Fruit fly (Drosophila melanogaster) whole organism, embryonic: Measurements from ENCODE around the gene CG9117.
A peak's percentile ranks its signal among the peaks of the same experiment; 100 is the strongest.

Experiments
- Asciz ChIP-seq: fragments of 200-800 bp; sonication (Bioruptor generic); optimal IDR thresholded peaks from 2 replicates; lab custom pipeline; 2017; ENCODE audit warnings: missing biosample characterization, mild to moderate bottlenecking, missing genetic modification characterization, missing genetic modification reagents
- B-H2 ChIP-seq: fragments of 200-800 bp; sonication (Bioruptor generic); optimal IDR thresholded peaks from 2 replicates; lab custom pipeline; 2018; ENCODE audit warnings: missing biosample characterization, mild to moderate bottlenecking, missing genetic modification characterization
- BEAF-32 ChIP-seq: fragments of 200-800 bp; sonication (Bioruptor generic); optimal IDR thresholded peaks from 3 replicates; lab custom pipeline; 2017; ENCODE audit warnings: missing biosample characterization, missing genetic modification characterization, mild to moderate bottlenecking, moderate library complexity, missing genetic modification reagents
- CG12155 ChIP-seq: fragments of 200-800 bp; sonication (Bioruptor generic); optimal IDR thresholded peaks from 3 replicates; lab custom pipeline; 2016; ENCODE audit warnings: missing biosample characterization, missing genetic modification characterization
- CG13123 ChIP-seq: fragments of 200-800 bp; sonication (Bioruptor generic); optimal IDR thresholded peaks from 2 replicates; lab custom pipeline; 2016; ENCODE audit warnings: missing biosample characterization, missing genetic modification characterization
- CG14860 ChIP-seq: fragments of 200-800 bp; sonication (Bioruptor generic); IDR thresholded peaks from 3 replicates; pipeline ENCODE4 v1.3.6; 2022; ENCODE audit warnings: missing biosample characterization, missing genetic modification characterization; ENCODE audit not compliant: partially characterized antibody
- CG15011 ChIP-seq: fragments of 200-800 bp; sonication (Bioruptor generic); optimal IDR thresholded peaks from 3 replicates; lab custom pipeline; 2018; ENCODE audit warnings: missing biosample characterization, mild to moderate bottlenecking, missing genetic modification characterization
- CG1529 ChIP-seq: fragments of 200-800 bp; sonication (Bioruptor generic); optimal IDR thresholded peaks from 3 replicates; lab custom pipeline; 2018; ENCODE audit warnings: missing biosample characterization, missing genetic modification characterization
- CG1603 ChIP-seq: fragments of 200-800 bp; sonication (Bioruptor generic); optimal IDR thresholded peaks from 2 replicates; lab custom pipeline; 2019; ENCODE audit warnings: missing biosample characterization, mild to moderate bottlenecking, missing genetic modification characterization, moderate library complexity
- CG17802 ChIP-seq: fragments of 200-800 bp; sonication (Bioruptor generic); optimal IDR thresholded peaks from 2 replicates; lab custom pipeline; 2018; ENCODE audit warnings: missing biosample characterization, mild to moderate bottlenecking, missing genetic modification characterization, moderate library complexity
- CG2199 ChIP-seq: fragments of 200-800 bp; sonication (Bioruptor generic); IDR thresholded peaks from 3 replicates; pipeline ENCODE4 v1.3.6; 2022; ENCODE audit warnings: missing biosample characterization, missing genetic modification characterization
- CG4360 ChIP-seq: fragments of 200-800 bp; sonication (Bioruptor generic); IDR thresholded peaks from 2 replicates; pipeline ENCODE4 v1.3.6; 2022; ENCODE audit warnings: missing biosample characterization, missing genetic modification characterization
- CG6175 ChIP-seq: fragments of 200-800 bp; sonication (Bioruptor generic); IDR thresholded peaks from 3 replicates; pipeline ENCODE4 v1.3.6; 2022; ENCODE audit warnings: missing biosample characterization, missing genetic modification characterization
- CG7963 ChIP-seq: fragments of 200-800 bp; sonication (Bioruptor generic); IDR thresholded peaks from 3 replicates; pipeline ENCODE4 v1.3.6; 2022; ENCODE audit warnings: missing biosample characterization, missing genetic modification characterization; ENCODE audit not compliant: partially characterized antibody
- CG8290 ChIP-seq, 3 experiments: fragments of 200-800 bp; sonication (Bioruptor generic); optimal IDR thresholded peaks; 2 replicates each; lab custom pipeline; 2016 to 2019; ENCODE audit warnings: missing biosample characterization in 3 of 3, missing genetic modification characterization in 3 of 3, mild to moderate bottlenecking in 2 of 3, moderate library complexity in 1 of 3
- CHES-1-like ChIP-seq: fragments of 200-800 bp; sonication (Bioruptor generic); optimal IDR thresholded peaks from 2 replicates; lab custom pipeline; 2016; ENCODE audit warnings: missing biosample characterization, missing genetic modification characterization
- Deaf1 ChIP-seq: fragments of 200-800 bp; optimal IDR thresholded peaks from 3 replicates; lab custom pipeline; 2019; ENCODE audit warnings: missing biosample characterization, mild to moderate bottlenecking, missing genetic modification characterization, moderate library complexity
- Dfd ChIP-seq, 2 experiments: fragments of >200 bp; optimal IDR thresholded peaks; 2 replicates each; lab custom pipeline; 2017; ENCODE audit warnings: missing biosample characterization in 2 of 2, missing genetic modification characterization in 2 of 2
- Doc3 ChIP-seq: fragments of 200-800 bp; sonication (Bioruptor generic); IDR thresholded peaks from 3 replicates; pipeline ENCODE4 v1.3.6; 2022; ENCODE audit warnings: missing biosample characterization, missing genetic modification characterization; ENCODE audit not compliant: partially characterized antibody
- E2f2 ChIP-seq: fragments of 200-800 bp; sonication (Bioruptor generic); IDR thresholded peaks from 2 replicates; pipeline ENCODE4 v1.3.6; 2022; ENCODE audit warnings: missing biosample characterization, missing genetic modification characterization
- Ets97D ChIP-seq: fragments of 200-800 bp; sonication (Bioruptor generic); optimal IDR thresholded peaks from 3 replicates; lab custom pipeline; 2016; ENCODE audit warnings: missing biosample characterization, missing genetic modification characterization
- Hmr ChIP-seq: fragments of 200-800 bp; sonication (Bioruptor generic); optimal IDR thresholded peaks from 3 replicates; lab custom pipeline; 2017; ENCODE audit warnings: mild to moderate bottlenecking, missing biosample characterization, missing genetic modification reagents, missing genetic modification characterization
- Max ChIP-seq: fragments of 200-800 bp; sonication (Bioruptor generic); optimal IDR thresholded peaks from 2 replicates; lab custom pipeline; 2016; ENCODE audit warnings: missing biosample characterization, mild to moderate bottlenecking, missing genetic modification characterization
- Nf-YB ChIP-seq: fragments of 200-800 bp; sonication (Bioruptor generic); optimal IDR thresholded peaks from 3 replicates; lab custom pipeline; 2019; ENCODE audit warnings: missing biosample characterization, mild to moderate bottlenecking, missing genetic modification characterization, moderate library complexity
- PHDP ChIP-seq: fragments of 200-800 bp; sonication (Bioruptor generic); optimal IDR thresholded peaks from 3 replicates; lab custom pipeline; 2018; ENCODE audit warnings: missing biosample characterization, mild to moderate bottlenecking, missing genetic modification characterization, moderate library complexity
- Rfx ChIP-seq: fragments of 200-800 bp; sonication (Bioruptor generic); IDR thresholded peaks from 2 replicates; pipeline ENCODE4 v1.3.6; 2022; ENCODE audit warnings: missing biosample characterization, missing genetic modification characterization
- Six4 ChIP-seq: fragments of 200-800 bp; sonication (Bioruptor generic); optimal IDR thresholded peaks from 2 replicates; lab custom pipeline; 2016; ENCODE audit warnings: missing biosample characterization, missing genetic modification characterization
- Sry-δ ChIP-seq: fragments of 200-800 bp; sonication (Bioruptor generic); optimal IDR thresholded peaks from 2 replicates; lab custom pipeline; 2016; ENCODE audit warnings: missing biosample characterization, missing genetic modification characterization
- cas ChIP-seq: fragments of 200-800 bp; sonication (Bioruptor generic); IDR thresholded peaks from 2 replicates; pipeline ENCODE4 v1.3.6; 2022; ENCODE audit warnings: missing biosample characterization, missing genetic modification characterization
- chif ChIP-seq, 2 experiments: fragments of 200-800 bp; sonication (Bioruptor generic); optimal IDR thresholded peaks; 3 replicates each; lab custom pipeline; 2016; ENCODE audit warnings: missing biosample characterization in 2 of 2, missing genetic modification characterization in 2 of 2
- chinmo ChIP-seq: fragments of 200-800 bp; sonication (Bioruptor generic); IDR thresholded peaks from 4 replicates; pipeline ENCODE4 v1.3.6; 2022; ENCODE audit warnings: missing biosample characterization, missing genetic modification characterization; ENCODE audit not compliant: partially characterized antibody
- crol ChIP-seq: fragments of 200-800 bp; sonication (Bioruptor generic); IDR thresholded peaks from 2 replicates; pipeline ENCODE4 v1.3.6; 2022; ENCODE audit warnings: missing biosample characterization, missing genetic modification characterization
- dysf ChIP-seq: fragments of 200-800 bp; sonication (Bioruptor generic); IDR thresholded peaks from 3 replicates; pipeline ENCODE4 v1.3.6; 2022; ENCODE audit warnings: missing biosample characterization, missing genetic modification characterization
- knrl ChIP-seq: fragments of 200-800 bp; sonication (Bioruptor generic); IDR thresholded peaks from 3 replicates; pipeline ENCODE4 v1.3.6; 2022; ENCODE audit warnings: missing biosample characterization, missing genetic modification characterization; ENCODE audit not compliant: partially characterized antibody
- lbe ChIP-seq: fragments of 200-800 bp; sonication (Bioruptor generic); optimal IDR thresholded peaks from 2 replicates; lab custom pipeline; 2016; ENCODE audit warnings: missing biosample characterization, mild to moderate bottlenecking, missing genetic modification characterization
- lilli ChIP-seq: fragments of 200-800 bp; sonication (Bioruptor generic); optimal IDR thresholded peaks from 3 replicates; lab custom pipeline; 2016; ENCODE audit warnings: missing biosample characterization, missing genetic modification characterization
- mirr ChIP-seq: fragments of 200-800 bp; sonication (Bioruptor generic); optimal IDR thresholded peaks from 3 replicates; lab custom pipeline; 2018; ENCODE audit warnings: missing biosample characterization, mild to moderate bottlenecking, missing genetic modification characterization
- otp ChIP-seq: fragments of 200-800 bp; sonication (Bioruptor generic); IDR thresholded peaks from 3 replicates; pipeline ENCODE4, ENCODE4 v1.3.6; 2022; ENCODE audit warnings: missing biosample characterization, missing genetic modification characterization
- rib ChIP-seq: fragments of 200-800 bp; sonication (Bioruptor generic); IDR thresholded peaks from 2 replicates; pipeline ENCODE4 v1.3.6; 2022; ENCODE audit warnings: missing biosample characterization, missing genetic modification characterization
- sd ChIP-seq: fragments of 200-800 bp; sonication (Bioruptor generic); optimal IDR thresholded peaks from 3 replicates; lab custom pipeline; 2018; ENCODE audit warnings: missing biosample characterization, mild to moderate bottlenecking, missing genetic modification characterization, moderate library complexity
- seq ChIP-seq: fragments of 200-800 bp; sonication (Bioruptor generic); IDR thresholded peaks from 2 replicates; pipeline ENCODE4 v1.3.6; 2022; ENCODE audit warnings: missing biosample characterization, missing genetic modification characterization
- sim ChIP-seq: fragments of 200-800 bp; sonication (Bioruptor generic); IDR thresholded peaks from 2 replicates; pipeline ENCODE4 v1.3.6; 2022; ENCODE audit warnings: missing biosample characterization, missing genetic modification characterization
- sima ChIP-seq: fragments of 200-800 bp; sonication (Bioruptor generic); optimal IDR thresholded peaks from 2 replicates; lab custom pipeline; 2016; ENCODE audit warnings: missing biosample characterization, missing genetic modification characterization
- slp2 ChIP-seq: fragments of 200-800 bp; sonication (Bioruptor generic); optimal IDR thresholded peaks from 2 replicates; lab custom pipeline; 2016; ENCODE audit warnings: missing biosample characterization, missing genetic modification characterization
- sug ChIP-seq: fragments of 200-800 bp; optimal IDR thresholded peaks from 2 replicates; lab custom pipeline; 2019; ENCODE audit warnings: missing biosample characterization, mild to moderate bottlenecking, missing genetic modification characterization, moderate library complexity
- tll ChIP-seq, 2 experiments: fragments of 200-800 bp in 1 of 2; fragments of >200 bp in 1 of 2; sonication (Bioruptor generic) in 1 of 2; optimal IDR thresholded peaks; 2 replicates each; lab custom pipeline; 2017 to 2019; ENCODE audit warnings: missing biosample characterization in 2 of 2, missing genetic modification characterization in 2 of 2, mild to moderate bottlenecking in 1 of 2, moderate library complexity in 1 of 2
- z ChIP-seq: fragments of 200-800 bp; sonication (Bioruptor generic); IDR thresholded peaks from 3 replicates; pipeline ENCODE4 v1.3.6; 2022; ENCODE audit warnings: missing biosample characterization, missing genetic modification characterization

CG9117 gene

dm6 chr2L:6085733-6086317 is 48.1 kb upstream of the CG9117 start (continued):
- TF ChIP-seq B-H2 (peak; percentile 79), chinmo (GFP tag; lab: Robert Waterston, UW) (peak; percentile 90; the same call in 3 of the 4 replicates), crol (GFP tag; lab: Robert Waterston, UW) (peak; percentile 80), sima (GFP tag; lab: Kevin White, UChicago) (no peak), Hmr (GFP tag; lab: Kevin White, UChicago) (peak; percentile 40), Rfx (GFP tag; lab: Robert Waterston, UW) (peak; percentile 36; the same call in 1 of the 2 replicates), BEAF-32 (GFP tag; lab: Kevin White, UChicago) (no peak)

- TF ChIP-seq Deaf1 (tag; lab: Kevin White, UChicago) (peak; percentile 17), PHDP (tag; lab: Kevin White, UChicago) (no peak), sug (peak; percentile 63), sim (no peak), CG4360 (no peak), CG1529 (no peak), knrl (GFP tag; lab: Robert Waterston, UW) (no peak), Dfd (GFP tag; optimal IDR thresholded peaks at IDR 0.05; lab: Kevin White, UChicago) (no peak), BEAF-32 (GFP tag; lab: Kevin White, UChicago) (no peak), sd (tag; lab: Kevin White, UChicago) (peak; percentile 53), Nf-YB (GFP tag; lab: Kevin White, UChicago) (no peak), E2f2 (no peak), tll (GFP tag; optimal IDR thresholded peaks at IDR 0.05; lab: Kevin White, UChicago) (no peak), cas (GFP tag; lab: Robert Waterston, UW) (no peak), z (no peak), lilli (no peak), Max (GFP tag; lab: Kevin White, UChicago) (no peak), Asciz (no peak), dysf (no peak), CG14860 (GFP tag; lab: Robert Waterston, UW) (no peak), slp2 (GFP tag; lab: Kevin White, UChicago) (no peak), CG17802 (tag; lab: Kevin White, UChicago) (no peak), seq (GFP tag; lab: Robert Waterston, UW) (no peak), CG12155 (GFP tag; lab: Kevin White, UChicago) (no peak), lbe (no peak), CG8290 (GFP tag; optimal IDR thresholded peaks at IDR 0.05; lab: Kevin White, UChicago) (no peak), CG8290 (tag; optimal IDR thresholded peaks at IDR 0.05; lab: Kevin White, UChicago) (peak in 1 of 2 experiments; percentile 2), Sry-δ (no peak), CG1603 (tag; lab: Kevin White, UChicago) (no peak), chif (GFP tag; optimal IDR thresholded peaks at IDR 0.05; lab: Kevin White, UChicago) (no peak), sima (GFP tag; lab: Kevin White, UChicago) (no peak), CG2199 (GFP tag; lab: Robert Waterston, UW) (peak; percentile 91), CG15011 (no peak), Hmr (GFP tag; lab: Kevin White, UChicago) (no peak), Doc3 (GFP tag; lab: Robert Waterston, UW) (no peak), rib (no peak), CG6175 (GFP tag; lab: Robert Waterston, UW) (0 out of 3 replicates have a peak, but pooled peaks have one; percentile 15), CHES-1-like (GFP tag; lab: Kevin White, UChicago) (no peak), mirr (GFP tag; lab: Kevin White, UChicago) (peak; percentile 85), Six4 (GFP tag; lab: Kevin White, UChicago) (no peak), otp (no peak), CG7963 (GFP tag; lab: Robert Waterston, UW) (no peak), CG13123 (GFP tag; lab: Kevin White, UChicago) (no peak), Ets97D (GFP tag; lab: Kevin White, UChicago) (no peak)
These were observed 47.0 kb upstream of the CG9117 start for dm6 chr2L:6084694-6085093.
